Worm (Caenorhabditis elegans): ENCODE results near the gene tric-1B.1.

The tric-1B.1 gene

DNA sequence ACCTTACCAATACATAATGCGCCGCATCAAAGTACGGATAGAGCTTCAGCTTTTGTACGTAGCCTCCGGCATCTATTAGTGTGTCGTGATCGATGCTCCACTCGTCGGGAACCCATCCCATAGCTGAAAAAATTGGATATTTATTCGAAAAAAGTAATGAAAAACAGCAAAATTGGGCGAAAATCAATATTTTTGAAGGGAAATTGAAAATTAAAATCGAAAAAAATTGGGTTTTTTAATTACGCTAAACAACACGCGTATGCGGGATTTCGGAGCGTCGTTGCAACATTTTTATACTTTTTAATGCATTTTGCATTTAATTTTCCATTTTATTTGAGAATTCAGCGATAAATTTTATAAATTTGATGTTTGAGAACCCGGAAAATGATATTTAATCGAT lies 13.2 kb upstream of the tric-1B.1 start, which contains the start of the genes tric-1B.2 and Y57A10A.29:
Gene tric-1B.2, minus strand, starts transcription at position 129 of the 400 bp plus-strand sequence.
Gene Y57A10A.29, plus strand, starts transcription at position 303 of the 400 bp plus-strand sequence.
- TF ChIP-seq pax-1 (tag; optimal IDR thresholded peaks at IDR 0.05) (no peak), Y22D7AL.16 (tag; optimal IDR thresholded peaks at IDR 0.05) (no peak), unc-42 (tag; optimal IDR thresholded peaks at IDR 0.05) (peak; percentile 61), F13H6.1 (tag; optimal IDR thresholded peaks at IDR 0.05) (no peak)

DNA sequence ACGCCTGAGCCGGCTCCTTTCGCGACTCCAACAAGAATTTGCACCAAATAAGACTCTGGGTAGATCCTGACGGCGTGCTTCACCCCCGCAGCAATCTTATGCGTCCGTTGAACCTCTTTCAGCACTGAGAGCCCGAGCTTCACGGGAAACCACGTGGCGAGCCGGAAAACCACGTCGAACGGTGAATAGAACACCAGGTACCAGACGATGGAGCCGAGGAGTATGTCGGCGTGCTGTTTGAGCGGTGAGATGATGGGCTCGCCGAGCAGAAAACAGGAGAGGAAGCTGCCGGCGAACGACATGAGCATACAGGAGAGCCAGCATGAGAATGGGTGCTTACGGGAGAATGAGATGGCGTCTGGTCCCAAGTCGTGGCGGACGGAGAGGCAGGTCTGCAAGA lies 12.6 kb upstream of the tric-1B.1 start:
- TF ChIP-seq pha-2 (tag; optimal IDR thresholded peaks at IDR 0.05) (no peak), sox-2 (GFP tag; IDR thresholded peaks at IDR 0.05) (no peak), fax-1 (tag; optimal IDR thresholded peaks at IDR 0.05) (no peak), unc-86 (tag; optimal IDR thresholded peaks at IDR 0.05) (no peak), odd-2 (tag; optimal IDR thresholded peaks at IDR 0.05) (no peak), ztf-16 (tag; optimal IDR thresholded peaks at IDR 0.05) (no peak), pros-1 (tag; optimal IDR thresholded peaks at IDR 0.05) (no peak), rnt-1 (tag; optimal IDR thresholded peaks at IDR 0.05) (no peak), pax-1 (tag; optimal IDR thresholded peaks at IDR 0.05) (no peak), npax-4 (tag; optimal IDR thresholded peaks at IDR 0.05) (no peak), ceh-45 (GFP tag; IDR thresholded peaks at IDR 0.05) (no peak), ceh-9 (tag; optimal IDR thresholded peaks at IDR 0.05) (no peak), elt-2 (tag; optimal IDR thresholded peaks at IDR 0.05) (no peak)

DNA sequence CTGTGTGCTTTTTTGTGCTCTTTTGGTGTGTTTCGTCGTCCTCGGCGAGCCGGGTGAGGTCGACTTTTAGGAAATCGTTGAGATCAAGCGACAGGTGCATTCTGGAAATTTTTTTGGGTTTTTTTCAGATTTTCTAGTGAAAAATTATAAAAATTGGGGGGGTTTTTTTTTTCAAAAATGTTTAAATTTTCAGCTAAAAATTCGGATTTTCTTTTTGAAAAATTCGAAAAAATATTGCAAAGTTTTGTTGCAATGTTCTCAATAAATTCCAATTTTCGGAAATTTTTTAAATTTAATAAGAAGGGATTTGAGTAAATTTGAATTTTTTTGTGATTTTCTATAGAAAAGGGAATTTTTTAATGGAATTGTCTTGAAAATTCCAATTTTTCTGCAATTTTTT lies 8.9 kb upstream of the tric-1B.1 start, which contains the start of gene Y57A10A.27:
Gene Y57A10A.27, minus strand, starts transcription at position 101 of the 400 bp plus-strand sequence.
- no peak for TF ChIP-seq ceh-34 (tag; optimal IDR thresholded peaks at IDR 0.05)
- no peak for TF ChIP-seq ceh-2 (tag; optimal IDR thresholded peaks at IDR 0.05)
- no peak for TF ChIP-seq pax-1 (tag; optimal IDR thresholded peaks at IDR 0.05)
- no peak for TF ChIP-seq ceh-30 (tag; optimal IDR thresholded peaks at IDR 0.05)
- no peak for TF ChIP-seq ets-4 (tag; optimal IDR thresholded peaks at IDR 0.05)
- no peak for TF ChIP-seq ama-1 (optimal IDR thresholded peaks at IDR 0.05)
- TF ChIP-seq ceh-22 (tag; optimal IDR thresholded peaks at IDR 0.05): no peak
- TF ChIP-seq sdc-2 (tag; optimal IDR thresholded peaks at IDR 0.05): no peak
- TF ChIP-seq C38D4.7 (GFP tag; optimal IDR thresholded peaks at IDR 0.05): no peak
- no peak for TF ChIP-seq pqm-1 (tag; optimal IDR thresholded peaks at IDR 0.05)
- no peak for TF ChIP-seq dmd-4 (tag; optimal IDR thresholded peaks at IDR 0.05; ENCODE audit: borderline replicate concordance)
- no peak for TF ChIP-seq ref-2 (tag; optimal IDR thresholded peaks at IDR 0.05)

DNA sequence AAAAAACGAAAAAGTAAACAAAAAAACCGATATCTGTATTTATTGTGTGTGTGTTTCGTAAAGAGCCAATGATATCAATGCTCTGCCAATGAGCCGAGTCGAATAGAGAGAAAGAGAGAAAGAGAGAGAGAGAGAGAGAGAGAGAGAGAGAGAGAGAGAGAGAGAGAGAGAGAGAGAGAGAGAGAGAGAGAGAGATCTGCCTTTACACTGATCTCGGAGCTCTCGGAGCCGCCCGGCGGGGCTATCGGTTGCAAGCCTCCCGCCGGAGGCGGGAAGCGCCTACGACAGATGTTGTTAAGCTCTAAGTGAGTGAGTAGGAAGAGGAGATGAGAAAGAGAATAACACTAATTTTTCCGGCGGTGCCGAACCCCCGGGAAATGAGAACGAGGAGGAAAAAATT lies 2.8 kb upstream of the tric-1B.1 start:
- TF ChIP-seq nfya-1 (tag; optimal IDR thresholded peaks at IDR 0.05): peak; percentile 52
- TF ChIP-seq ceh-6 (GFP tag; optimal IDR thresholded peaks at IDR 0.05): no peak
- TF ChIP-seq pqm-1 (tag; optimal IDR thresholded peaks at IDR 0.05): no peak
- no peak for TF ChIP-seq ceh-2 (tag; optimal IDR thresholded peaks at IDR 0.05)
- peak; percentile 36 for TF ChIP-seq pat-9 (tag; optimal IDR thresholded peaks at IDR 0.05)

DNA sequence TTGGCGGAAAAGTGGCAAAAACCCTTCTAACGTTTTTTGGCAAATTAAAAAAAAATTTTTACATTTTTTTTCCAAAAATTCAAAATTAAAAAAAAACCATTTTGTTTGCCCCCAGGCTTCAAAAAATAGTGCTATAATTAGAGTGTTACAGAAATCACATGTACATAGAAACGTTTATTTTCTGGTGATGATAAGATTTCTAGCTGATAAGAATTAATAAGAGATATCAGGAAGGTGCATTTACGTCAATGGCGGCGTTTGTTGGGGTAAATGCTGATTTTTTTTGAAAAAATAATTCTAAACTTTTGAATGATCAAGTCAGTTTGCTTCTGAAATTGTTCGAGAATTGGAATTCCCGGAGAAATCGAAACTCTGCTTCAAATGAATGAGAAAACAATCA lies 752 bp upstream of the tric-1B.1 start:
- no peak for TF ChIP-seq fkh-10 (GFP tag; optimal IDR thresholded peaks at IDR 0.05)
- no peak for TF ChIP-seq ceh-34 (tag; optimal IDR thresholded peaks at IDR 0.05)
- TF ChIP-seq npax-4 (tag; optimal IDR thresholded peaks at IDR 0.05): no peak
- TF ChIP-seq elt-2 (tag; optimal IDR thresholded peaks at IDR 0.05): peak; percentile 76
- TF ChIP-seq ceh-48 (tag; optimal IDR thresholded peaks at IDR 0.05): no peak

DNA sequence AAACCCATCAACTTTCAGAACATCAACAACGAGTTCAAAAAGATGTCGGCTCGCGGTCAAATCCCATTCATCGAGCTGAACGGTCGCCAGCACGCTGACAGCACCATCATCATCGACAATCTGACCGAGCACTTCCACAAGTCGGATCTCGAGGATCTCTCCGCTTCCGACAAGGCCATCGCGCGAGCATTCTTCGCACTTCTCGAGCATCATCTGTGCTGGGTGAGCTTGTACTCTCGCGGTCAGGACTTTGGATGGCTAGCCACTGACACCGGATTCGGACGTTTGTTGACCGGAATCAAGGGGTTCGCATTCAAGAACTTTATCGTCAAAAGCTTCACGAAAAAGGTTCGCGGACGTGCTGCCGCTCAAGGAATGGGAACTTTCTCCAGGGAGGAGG lies 1.2 kb downstream of the tric-1B.1 start:
- TF ChIP-seq ets-4 (tag; optimal IDR thresholded peaks at IDR 0.05): no peak
- no peak for TF ChIP-seq F13H6.1 (tag; optimal IDR thresholded peaks at IDR 0.05)
- no peak for TF ChIP-seq ahr-1 (tag; optimal IDR thresholded peaks at IDR 0.05)
- TF ChIP-seq ceh-48 (tag; optimal IDR thresholded peaks at IDR 0.05): no peak
- TF ChIP-seq elt-4 (tag; optimal IDR thresholded peaks at IDR 0.05): no peak
